Worm (Caenorhabditis elegans): Measurements from ENCODE around the gene F13C5.3.

The F13C5.3 gene

DNA sequence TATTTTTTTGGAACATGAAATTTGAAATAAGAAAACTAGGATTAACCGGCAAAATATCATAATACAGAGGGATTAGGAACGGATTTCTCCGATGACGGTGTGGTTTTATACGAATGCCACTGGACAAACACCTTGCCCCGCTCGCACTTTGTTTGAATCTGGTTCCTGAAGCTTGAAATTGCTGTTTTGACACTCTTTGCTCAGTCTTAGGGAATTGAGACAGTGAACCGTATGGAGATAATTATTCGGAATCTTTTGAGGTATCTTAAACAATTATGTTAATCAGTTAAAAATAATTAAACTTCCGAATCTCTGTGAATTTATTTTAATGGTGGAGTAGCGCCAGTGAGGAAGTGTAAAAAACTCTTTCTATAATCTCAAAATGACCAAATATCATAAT is at the start of gene F13C5.3:
TSS of gene F13C5.3 (minus strand) at position 101 of the 400 bp plus-strand sequence.
- TF ChIP-seq unc-62 (GFP tag; optimal IDR thresholded peaks at IDR 0.05), result no peak

DNA sequence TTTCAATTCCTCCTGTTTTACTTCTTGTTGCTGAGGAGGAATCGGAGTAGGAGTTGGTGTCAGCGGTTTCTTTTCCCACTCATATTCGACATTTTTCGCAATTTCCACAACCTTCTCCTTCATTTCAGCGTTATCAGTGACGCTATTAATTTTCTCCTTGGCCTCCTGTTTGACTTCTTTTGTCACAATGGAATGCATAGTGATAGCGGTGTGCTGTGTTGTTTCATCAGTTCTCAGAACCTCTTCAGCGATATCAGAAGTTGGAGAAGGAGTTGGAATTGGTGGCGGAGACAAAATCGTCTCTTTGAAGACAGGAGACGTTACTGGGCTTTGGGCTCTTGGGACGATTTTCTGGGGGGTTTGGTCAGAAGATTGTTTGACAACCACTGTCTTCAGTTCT is 47.1 kb upstream of the F13C5.3 start:
- no peak for TF ChIP-seq unc-62 (GFP tag; optimal IDR thresholded peaks at IDR 0.05)

DNA sequence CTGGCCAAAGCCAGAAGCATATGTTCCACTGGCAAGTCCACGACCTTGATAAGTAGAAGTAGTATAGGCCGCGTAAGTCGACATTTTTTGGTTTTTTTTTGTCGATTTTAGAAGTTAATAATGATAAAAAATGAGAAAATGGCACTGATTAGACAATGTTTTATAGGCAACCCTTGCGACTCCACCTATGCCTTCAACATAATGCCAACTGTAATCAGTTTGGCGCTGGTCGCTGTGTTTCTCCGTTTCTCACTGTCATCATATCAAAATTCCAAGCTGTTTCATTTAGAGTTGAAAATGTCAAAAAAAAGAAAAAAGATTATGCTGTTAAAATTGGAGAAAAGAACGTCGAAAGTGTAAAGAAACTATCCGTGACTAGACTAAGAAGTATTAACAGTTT is 46.2 kb upstream of the F13C5.3 start:
- no peak for TF ChIP-seq unc-62 (GFP tag; optimal IDR thresholded peaks at IDR 0.05)

DNA sequence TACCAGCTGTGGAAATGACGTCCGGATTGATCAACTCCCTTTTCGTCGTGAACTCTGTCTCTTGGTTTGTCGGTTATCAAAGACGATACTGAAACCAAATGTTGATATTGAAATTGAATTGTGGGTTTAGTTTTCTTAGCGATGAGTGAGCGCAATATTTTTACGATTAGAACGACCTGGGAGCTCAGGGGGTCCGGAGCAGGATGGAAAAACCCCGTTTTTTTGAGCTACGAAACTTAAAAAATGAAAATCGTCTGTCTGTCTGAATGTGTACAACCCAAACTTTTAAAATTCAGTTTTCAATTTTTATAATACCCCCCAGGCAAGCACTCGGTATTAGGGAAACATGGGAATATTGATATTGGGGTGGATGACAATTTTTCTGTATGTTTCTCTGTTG is 43.4 kb upstream of the F13C5.3 start:
- no peak for TF ChIP-seq unc-62 (GFP tag; optimal IDR thresholded peaks at IDR 0.05)

DNA sequence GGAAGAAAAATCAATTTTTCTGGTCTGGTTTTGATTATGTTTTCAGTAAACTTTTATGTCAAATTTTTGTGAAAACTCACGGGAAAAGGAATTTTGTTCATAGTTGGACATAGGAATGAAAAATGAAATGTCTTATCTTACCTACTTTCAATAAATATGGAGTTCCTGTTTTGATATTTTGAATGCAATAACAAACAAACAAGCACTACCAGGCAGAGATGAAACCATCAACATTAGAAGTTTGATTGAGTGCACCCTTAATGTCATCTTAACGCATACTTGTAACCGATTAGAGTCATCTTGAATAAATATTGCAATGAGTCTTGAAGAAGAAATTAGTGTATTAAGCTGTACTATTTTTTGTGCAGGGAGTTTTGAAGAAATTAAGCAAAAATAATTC is 42.1 kb upstream of the F13C5.3 start, which contains the start of gene M6.11:
TSS of gene M6.11 (minus strand) at position 101 of the 400 bp plus-strand sequence.
- no peak for TF ChIP-seq unc-62 (GFP tag; optimal IDR thresholded peaks at IDR 0.05)

DNA sequence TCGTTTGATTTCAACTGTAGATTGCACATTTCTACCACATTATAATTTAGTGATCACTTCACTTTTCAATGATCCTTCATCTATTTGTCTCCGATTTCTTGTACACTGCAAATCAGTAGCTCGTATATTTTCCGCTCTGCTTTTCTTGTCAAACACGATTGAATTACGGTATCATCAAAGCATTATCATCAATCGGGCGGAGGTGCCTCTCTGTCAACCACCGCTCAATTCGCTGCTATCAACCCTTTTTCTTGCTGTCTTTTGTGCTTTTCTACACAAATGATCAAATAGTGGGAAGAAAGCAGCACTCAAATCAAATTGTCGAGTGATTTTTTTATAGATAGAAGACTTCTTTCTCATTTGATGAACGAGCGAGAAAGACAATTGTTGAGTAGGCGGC is 38.2 kb upstream of the F13C5.3 start:
- no peak for TF ChIP-seq unc-62 (GFP tag; optimal IDR thresholded peaks at IDR 0.05)

DNA sequence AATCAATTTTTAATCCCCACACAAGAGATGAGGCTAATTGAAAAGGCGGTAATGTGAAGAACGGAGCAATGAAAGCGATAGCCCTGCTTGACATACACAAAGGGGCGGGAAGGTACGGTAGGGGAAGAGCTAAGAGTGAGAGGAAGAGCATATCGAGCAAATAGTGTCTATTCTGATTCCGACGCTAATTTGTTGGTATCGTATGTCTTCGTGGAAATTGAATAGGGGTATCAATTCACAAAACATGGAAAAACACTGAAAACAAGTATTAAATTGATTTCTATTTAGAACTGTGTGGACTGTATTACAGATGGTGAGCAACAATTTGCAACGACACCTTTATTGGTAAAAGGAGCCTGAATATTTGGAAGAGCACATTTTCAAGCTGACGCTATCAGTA is 37.5 kb upstream of the F13C5.3 start, which contains the start of gene pha-2:
TSS of gene pha-2 (minus strand) at position 101 of the 400 bp plus-strand sequence.
- TF ChIP-seq unc-62 (GFP tag; optimal IDR thresholded peaks at IDR 0.05), result no peak

DNA sequence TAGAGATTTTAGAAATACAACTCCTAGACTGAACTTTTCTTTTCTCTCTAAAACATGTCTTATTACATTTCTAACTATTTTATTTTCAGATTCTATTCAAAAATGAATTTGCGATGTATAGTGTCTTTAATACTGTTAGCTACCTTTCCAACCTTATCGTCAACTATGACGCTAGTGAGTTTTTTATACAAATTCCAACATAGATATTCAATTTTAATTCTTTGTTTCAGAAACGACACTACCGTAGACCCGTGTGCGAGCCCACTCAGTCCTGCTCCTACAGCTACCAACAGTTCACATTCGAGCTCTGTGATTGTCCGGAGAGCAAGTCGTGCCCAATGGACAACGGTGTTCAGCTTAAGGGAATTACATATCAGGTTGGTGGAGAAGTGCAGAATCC is 29.8 kb upstream of the F13C5.3 start, which contains the start of gene M6.4:
TSS of gene M6.4 (plus strand) at position 55 of the 400 bp plus-strand sequence.
- TF ChIP-seq unc-62 (GFP tag; optimal IDR thresholded peaks at IDR 0.05), result no peak

DNA sequence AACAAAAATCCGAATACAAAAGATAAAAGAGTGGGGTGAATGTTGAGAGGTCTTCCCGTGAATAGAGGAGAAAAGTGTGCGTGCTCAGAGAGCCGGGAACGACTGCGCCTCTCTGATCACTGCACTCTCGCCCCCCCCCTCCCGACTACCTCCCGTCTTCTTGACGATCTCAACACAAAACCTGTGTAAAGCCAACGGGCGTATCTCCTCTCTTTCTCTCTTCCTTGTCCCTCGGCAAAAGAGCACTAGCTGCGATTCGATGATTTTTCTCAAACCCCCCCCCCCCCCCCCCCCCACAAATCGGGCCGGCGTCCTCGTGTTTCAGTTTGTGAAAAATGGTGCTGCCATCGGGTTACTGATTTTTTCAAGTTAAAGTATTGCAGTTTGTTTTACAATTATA is 22.3 kb upstream of the F13C5.3 start:
- TF ChIP-seq unc-62 (GFP tag; optimal IDR thresholded peaks at IDR 0.05), result no peak

DNA sequence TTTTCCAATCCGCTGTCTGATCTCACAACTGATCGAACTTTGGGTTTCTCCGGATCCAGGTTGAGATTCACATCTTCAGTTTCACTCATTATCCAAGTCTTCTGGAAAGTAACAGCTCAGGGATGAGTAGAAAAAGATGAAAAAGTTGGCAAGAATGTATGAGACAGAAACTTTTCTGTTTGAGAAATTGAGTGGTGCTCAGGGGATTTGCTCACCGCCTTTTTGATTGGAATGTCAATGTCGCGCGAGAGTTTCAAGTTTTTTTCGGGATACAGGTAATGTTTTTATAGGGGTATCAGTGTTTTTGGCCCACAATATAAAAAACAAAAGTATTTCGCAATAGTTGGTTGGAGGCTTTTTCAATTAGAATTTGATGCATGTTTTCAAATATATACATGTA is 21.8 kb upstream of the F13C5.3 start, which contains the start of gene unc-96:
TSS of gene unc-96 (minus strand) at position 101 of the 400 bp plus-strand sequence.
- no peak for TF ChIP-seq unc-62 (GFP tag; optimal IDR thresholded peaks at IDR 0.05)

DNA sequence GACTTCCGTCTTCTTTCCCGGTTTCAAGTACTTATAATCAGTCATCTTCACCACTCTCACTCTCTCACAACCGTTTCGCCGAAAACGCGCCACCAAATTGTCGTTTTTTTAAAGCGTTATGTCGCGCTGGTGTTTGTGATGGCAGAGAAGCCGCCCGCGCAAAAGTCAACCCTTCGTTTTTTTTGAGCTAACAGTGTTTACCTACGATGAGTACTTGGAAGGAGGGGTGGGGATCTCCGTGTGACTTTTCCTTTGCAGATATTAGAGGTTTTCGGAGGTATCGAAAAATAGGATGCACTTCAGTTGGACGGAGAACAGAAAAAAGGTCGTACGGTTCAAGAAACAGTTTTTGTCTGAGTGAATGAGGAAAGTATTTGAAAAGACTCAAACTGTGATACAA is 18.4 kb upstream of the F13C5.3 start:
- no peak for TF ChIP-seq unc-62 (GFP tag; optimal IDR thresholded peaks at IDR 0.05)

DNA sequence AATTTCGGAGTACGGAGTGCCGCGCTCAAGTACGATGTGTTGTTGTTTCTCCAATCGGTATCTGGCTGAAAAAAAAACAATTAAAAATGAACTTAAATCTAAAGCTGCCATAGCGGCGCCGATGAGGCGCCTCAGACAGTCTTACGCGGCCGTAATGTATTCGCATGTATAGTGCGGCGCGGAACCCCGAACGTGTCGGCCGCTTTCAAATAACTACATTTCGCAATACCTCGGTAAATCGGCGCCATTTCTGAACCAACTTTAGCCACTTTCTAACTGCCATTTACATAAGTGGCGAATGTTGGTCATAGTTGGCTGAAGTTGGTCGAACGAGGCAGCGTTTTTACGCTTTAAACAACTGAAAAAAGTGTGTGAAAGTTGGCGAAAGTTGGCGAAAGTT is 13.4 kb upstream of the F13C5.3 start:
- no peak for TF ChIP-seq unc-62 (GFP tag; optimal IDR thresholded peaks at IDR 0.05)

DNA sequence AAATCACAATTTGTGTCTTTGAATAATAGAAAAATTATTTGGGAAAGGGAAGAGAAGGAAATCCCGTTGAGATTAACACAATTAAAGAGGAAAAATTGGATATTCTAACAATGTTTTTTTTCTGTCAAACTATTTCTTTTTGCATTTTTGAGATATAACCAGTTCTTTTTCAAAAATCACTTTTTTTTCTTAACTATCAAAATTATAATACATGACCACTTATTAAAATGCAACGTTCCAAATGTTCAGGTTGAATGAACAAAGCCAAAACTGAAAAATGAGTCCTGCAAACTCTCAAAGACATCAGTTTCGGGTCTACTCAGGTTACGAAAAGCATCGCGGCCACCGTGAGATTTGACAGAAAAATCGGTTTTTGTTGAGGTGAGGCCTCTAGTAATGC is 10.2 kb upstream of the F13C5.3 start:
- no peak for TF ChIP-seq unc-62 (GFP tag; optimal IDR thresholded peaks at IDR 0.05)

DNA sequence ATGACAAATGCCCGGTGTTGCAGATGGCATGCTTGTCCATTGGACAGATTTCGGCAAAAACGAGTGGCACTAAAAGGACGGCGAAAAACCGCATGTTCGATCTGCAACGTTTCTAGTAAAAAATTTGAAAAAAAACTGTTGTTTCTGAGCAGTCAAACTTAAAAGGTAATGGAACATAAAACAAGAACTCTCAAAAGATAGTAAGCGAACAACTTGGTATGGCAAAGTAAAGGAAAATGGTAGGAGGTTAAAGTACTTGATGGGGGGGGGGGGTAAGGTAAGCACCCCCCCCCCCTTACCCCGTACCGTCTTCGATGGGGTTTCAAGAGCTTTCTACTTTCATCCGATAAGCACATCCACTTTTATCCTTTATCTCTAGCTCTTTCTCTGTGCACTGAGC is 9.0 kb upstream of the F13C5.3 start, which contains the start of gene F13C5.5:
TSS of gene F13C5.5 (minus strand) at position 101 of the 400 bp plus-strand sequence.
- no peak for TF ChIP-seq unc-62 (GFP tag; optimal IDR thresholded peaks at IDR 0.05)

DNA sequence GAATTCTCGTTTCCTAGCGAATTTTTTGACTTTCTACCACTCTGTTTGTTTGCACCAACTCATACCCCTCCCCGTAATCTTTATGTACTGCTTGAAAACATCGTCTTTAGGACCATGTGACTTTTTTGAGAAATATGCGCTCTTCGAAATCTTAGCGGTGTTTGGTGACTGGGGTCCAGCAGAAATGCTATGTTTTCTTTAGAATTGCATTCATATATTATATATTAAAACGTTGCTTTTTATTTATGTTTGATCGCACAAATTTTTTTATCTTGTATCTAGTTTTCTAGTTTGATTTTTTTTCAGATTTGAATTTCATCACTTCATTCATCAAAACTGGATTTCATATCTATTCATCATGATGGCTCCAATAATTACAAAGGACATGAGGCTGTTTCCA is 2.5 kb upstream of the F13C5.3 start, which contains the start of gene F13C5.1:
TSS of gene F13C5.1 (plus strand) at position 301 of the 400 bp plus-strand sequence.
- TF ChIP-seq unc-62 (GFP tag; optimal IDR thresholded peaks at IDR 0.05), result no peak

DNA sequence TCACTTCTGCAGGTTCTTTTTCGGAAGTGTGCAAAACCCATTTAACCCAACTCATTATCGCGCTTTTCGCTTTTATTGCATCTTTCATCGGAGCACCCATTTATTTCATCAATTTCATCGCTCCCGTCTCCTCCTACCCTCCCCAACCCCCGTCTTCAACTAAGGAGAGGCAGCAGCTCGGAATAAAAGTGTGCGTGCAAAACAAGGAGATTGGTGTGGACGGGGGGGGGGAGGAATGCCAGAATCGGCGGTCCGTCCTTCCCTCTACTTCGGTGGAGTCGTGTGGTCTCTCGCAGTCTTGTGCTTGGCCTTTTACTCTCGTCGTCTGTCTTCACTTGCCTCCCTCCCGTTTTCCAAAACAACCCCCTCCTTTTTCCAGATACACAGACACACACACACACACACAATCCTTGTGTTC is 2.0 kb upstream of the F13C5.3 start:
- no peak for TF ChIP-seq unc-62 (GFP tag; optimal IDR thresholded peaks at IDR 0.05)

DNA sequence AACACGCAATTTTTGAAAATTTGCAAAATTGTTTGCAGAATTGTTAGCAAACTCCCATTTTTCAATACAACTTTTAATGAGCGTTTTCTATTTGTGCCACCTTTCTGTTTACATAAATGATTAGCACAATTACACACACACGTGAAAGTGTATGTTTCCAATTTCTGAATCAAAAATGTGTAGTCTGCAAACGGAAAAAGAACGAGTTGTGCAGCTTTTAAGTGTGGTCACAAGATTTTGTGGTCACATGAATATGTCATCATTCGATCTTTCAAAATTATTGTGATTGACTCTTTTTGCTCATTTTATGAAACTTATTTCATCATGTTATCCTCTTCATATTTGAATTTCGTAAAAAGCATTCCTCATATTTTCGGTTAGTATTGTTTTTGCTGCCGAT is 1.3 kb upstream of the F13C5.3 start:
- TF ChIP-seq unc-62 (GFP tag; optimal IDR thresholded peaks at IDR 0.05), result no peak

DNA sequence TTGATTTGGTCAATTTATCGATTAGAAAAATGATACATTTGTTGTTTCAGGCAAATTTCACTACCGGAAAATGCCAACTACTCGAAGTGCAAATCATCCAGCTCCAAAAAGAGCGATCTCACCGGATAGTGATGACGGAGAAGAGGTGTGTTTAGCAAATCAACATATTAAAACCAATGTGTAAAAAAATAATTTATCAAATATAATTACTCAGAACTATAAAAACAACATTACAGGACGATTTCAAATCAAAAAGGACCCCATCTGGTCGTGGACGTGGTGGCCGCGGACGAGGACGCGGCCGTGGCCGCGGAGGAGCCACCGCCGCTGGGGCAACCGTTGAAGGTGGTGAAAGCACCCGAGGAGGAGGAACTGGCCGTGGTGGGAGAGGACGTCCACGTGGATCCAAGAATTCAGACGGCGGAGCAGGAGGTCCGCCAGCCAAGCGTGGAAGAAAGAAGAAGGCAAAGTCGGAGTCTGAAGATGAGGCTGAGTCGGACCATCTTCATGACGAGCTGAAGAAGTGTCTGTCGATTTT is 5.4 kb downstream of the F13C5.3 start, which contains the start of gene F13C5.2:
TSS of gene F13C5.2 (plus strand) at position 51 of the 538 bp plus-strand sequence.
- no peak for TF ChIP-seq unc-62 (GFP tag; optimal IDR thresholded peaks at IDR 0.05)
